Worm (Caenorhabditis elegans) whole organism, young adult: Measurements from ENCODE around the gene alg-1.
"Not testable (repeated sequence)": the region's sequence is repeated elsewhere in the genome, so short reads cannot be mapped to it uniquely, and the experiment has no call there.

ENCODE experiments used
- B0336.3 ChIP-seq: fragments of 200-800 bp; sonication (Bioruptor generic); IDR thresholded peaks from 2 replicates; pipeline ENCODE4 v1.3.6; 2022; ENCODE audit warnings: missing genetic modification characterization, missing compliant biosample characterization
- F57A8.1 ChIP-seq: fragments of 200-800 bp; sonication (Bioruptor generic); optimal IDR thresholded peaks from 2 replicates; lab custom pipeline; 2018; ENCODE audit warnings: mild to moderate bottlenecking, missing genetic modification characterization, moderate library complexity, missing compliant biosample characterization
- ceh-100 ChIP-seq: fragments of 200-800 bp; sonication (Bioruptor generic); IDR thresholded peaks from 2 replicates; pipeline ENCODE4 v1.3.6; 2022; ENCODE audit warnings: missing genetic modification reagents, missing genetic modification characterization, missing compliant biosample characterization
- efl-1 ChIP-seq: fragments of 150-350 bp; optimal IDR thresholded peaks from 2 replicates; lab custom pipeline; 2014; ENCODE audit warnings: missing biosample characterization, missing genetic modification reagents, missing genetic modification characterization
- lsl-1 ChIP-seq: fragments of 200-800 bp; sonication (Bioruptor generic); optimal IDR thresholded peaks from 2 replicates; lab custom pipeline; 2018; ENCODE audit warnings: mild to moderate bottlenecking, missing genetic modification characterization, moderate library complexity, missing compliant biosample characterization
- nfya-1 ChIP-seq: sonication (generic microtip); optimal IDR thresholded peaks from 2 replicates; lab custom pipeline; 2017; ENCODE audit warnings: antibody characterized with exemption, missing compliant biosample characterization, missing genetic modification characterization, borderline replicate concordance; ENCODE audit not compliant: insufficient read depth
- nhr-80 ChIP-seq: sonication (generic microtip); optimal IDR thresholded peaks from 2 replicates; lab custom pipeline; 2016; ENCODE audit warnings: missing genetic modification characterization, missing compliant biosample characterization
- pha-4 ChIP-seq: fragments of 150-350 bp; sonication (generic microtip); optimal IDR thresholded peaks from 2 replicates; lab custom pipeline; 2014; ENCODE audit warnings: missing biosample characterization, missing genetic modification reagents, missing genetic modification characterization
- repo-1 ChIP-seq: sonication (generic microtip); optimal IDR thresholded peaks from 2 replicates; lab custom pipeline; 2017; ENCODE audit warnings: mild to moderate bottlenecking, missing genetic modification characterization, missing compliant biosample characterization
- zfh-2 ChIP-seq: fragments of 200-800 bp; sonication (Bioruptor generic); conservative IDR thresholded peaks from 2 replicates; pipeline ENCODE4 v1.3.6; 2022; ENCODE audit warnings: missing genetic modification reagents, missing genetic modification characterization, missing compliant biosample characterization

- TF ChIP-seq nfya-1 (tag; lab: Kevin White, UChicago); F57A8.1; pha-4; repo-1 (tag; lab: Kevin White, UChicago); efl-1 (GFP tag; lab: Kevin White, UChicago); lsl-1 (GFP tag; lab: Kevin White, UChicago); B0336.3 (GFP tag; lab: Robert Waterston, UW); ceh-100 (GFP tag; lab: Robert Waterston, UW); nhr-80 (tag; lab: Kevin White, UChicago): not testable (repeated sequence)
- TF ChIP-seq zfh-2 (GFP tag; lab: Robert Waterston, UW): peak; percentile 45; the same call in 1 of the 2 replicates
Measured at ce11 chrX:13935615-13936014, 13.3 kb upstream of the alg-1 start.
